Worm (Caenorhabditis elegans) whole organism, early embryonic: Measurements from ENCODE around the gene C08D8.7.

Experiments
- ama-1 ChIP-seq: fragments of 150-350 bp; optimal IDR thresholded peaks from 2 replicates; lab custom pipeline; 2014
- ceh-13 ChIP-seq: fragments of 200-800 bp; sonication (Bioruptor generic); optimal IDR thresholded peaks from 2 replicates; lab custom pipeline; 2018; ENCODE audit warnings: mild to moderate bottlenecking, missing genetic modification characterization, missing compliant biosample characterization
- sea-1 ChIP-seq: fragments of 200-800 bp; sonication (Bioruptor generic); conservative IDR thresholded peaks from 2 replicates; pipeline ENCODE4 v1.3.6; 2022; ENCODE audit warnings: missing genetic modification characterization, missing compliant biosample characterization

DNA sequence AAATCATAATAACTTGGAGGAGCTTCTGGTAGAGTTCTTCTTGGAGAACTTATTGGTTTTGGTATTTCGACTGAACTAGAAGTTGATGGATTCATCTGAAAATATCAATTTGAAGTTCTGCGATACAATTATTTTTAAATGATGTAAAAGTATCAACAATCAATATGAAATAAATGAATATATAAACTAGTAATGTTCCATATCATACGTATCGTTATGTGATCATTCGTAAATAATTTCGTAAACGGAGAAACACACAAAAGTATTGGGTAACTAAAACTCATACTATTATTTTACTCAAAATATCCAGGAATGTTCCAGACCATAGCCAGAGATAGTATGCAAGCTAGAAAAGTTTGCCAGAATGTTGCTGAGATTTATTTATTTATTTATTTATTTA is 34.7 kb upstream of the C08D8.7 start, which contains the start of gene W02D7.8:
- TF ChIP-seq sea-1 (GFP tag; lab: Robert Waterston, UW): no peak
- no peak for TF ChIP-seq ceh-13 (GFP tag; lab: Kevin White, UChicago)
- no peak for TF ChIP-seq ama-1 (lab: Kevin White, UChicago)
